Worm (Caenorhabditis elegans): ENCODE results near the gene F43G6.16.
A peak's percentile ranks its signal among the peaks of the same experiment; 100 is the strongest.

The F43G6.16 gene

ce11 chrII:11753186-11753585 lies 29.2 kb downstream of the F43G6.16 start:
- TF ChIP-seq nhr-10 (tag; optimal IDR thresholded peaks at IDR 0.05), result no peak
- peak; percentile 79 for TF ChIP-seq snpc-4 (tag; optimal IDR thresholded peaks at IDR 0.05)

- TF ChIP-seq unc-55 (GFP tag; optimal IDR thresholded peaks at IDR 0.05) (peak; percentile 82), nhr-10 (tag; optimal IDR thresholded peaks at IDR 0.05) (no peak), peb-1 (tag; optimal IDR thresholded peaks at IDR 0.05) (no peak), zag-1 (tag; optimal IDR thresholded peaks at IDR 0.05) (peak; percentile 84), fos-1 (tag; optimal IDR thresholded peaks at IDR 0.05) (peak; percentile 15), mab-5 (tag; optimal IDR thresholded peaks at IDR 0.05) (no peak), crh-2 (tag; optimal IDR thresholded peaks at IDR 0.05) (no peak), gmeb-1 (tag; optimal IDR thresholded peaks at IDR 0.05) (no peak), nhr-6 (tag; optimal IDR thresholded peaks at IDR 0.05) (no peak), lin-11 (tag; optimal IDR thresholded peaks at IDR 0.05) (peak; percentile 33), aly-2 (tag; optimal IDR thresholded peaks at IDR 0.05) (no peak), R02D3.7 (tag; optimal IDR thresholded peaks at IDR 0.05) (no peak), nhr-237 (tag; optimal IDR thresholded peaks at IDR 0.05) (no peak), ceh-82 (tag; optimal IDR thresholded peaks at IDR 0.05) (no peak), egl-27 (tag; optimal IDR thresholded peaks at IDR 0.05) (no peak), elt-1 (tag; optimal IDR thresholded peaks at IDR 0.05) (no peak), blmp-1 (tag; optimal IDR thresholded peaks at IDR 0.05; ENCODE audit: insufficient read depth) (no peak), nhr-12 (tag; optimal IDR thresholded peaks at IDR 0.05) (no peak), sem-4 (tag; optimal IDR thresholded peaks at IDR 0.05) (peak; percentile 41), nhr-77 (tag; optimal IDR thresholded peaks at IDR 0.05) (no peak), dmd-4 (tag; optimal IDR thresholded peaks at IDR 0.05) (no peak), sma-9 (GFP tag; optimal IDR thresholded peaks at IDR 0.05) (no peak), sma-9 (tag; optimal IDR thresholded peaks at IDR 0.05) (no peak), unc-62 (GFP tag; optimal IDR thresholded peaks at IDR 0.05) (no peak), nhr-129 (tag; optimal IDR thresholded peaks at IDR 0.05) (peak; percentile 80), skn-1 (tag; optimal IDR thresholded peaks at IDR 0.05) (no peak), alr-1 (tag; optimal IDR thresholded peaks at IDR 0.05) (no peak), nhr-21 (tag; optimal IDR thresholded peaks at IDR 0.05) (no peak), mdl-1 (tag; optimal IDR thresholded peaks at IDR 0.05) (peak in 1 of 2 experiments; percentile 5), mbf-1 (tag; optimal IDR thresholded peaks at IDR 0.05) (no peak), sma-3 (GFP tag; optimal IDR thresholded peaks at IDR 0.05) (no peak), unc-39 (tag; optimal IDR thresholded peaks at IDR 0.05) (no peak), ztf-4 (tag; optimal IDR thresholded peaks at IDR 0.05) (no peak), nhr-23 (tag; optimal IDR thresholded peaks at IDR 0.05) (no peak), nhr-25 (tag; optimal IDR thresholded peaks at IDR 0.05) (no peak), lin-13 (GFP tag; optimal IDR thresholded peaks at IDR 0.05) (peak; percentile 19), ZK546.5 (tag; optimal IDR thresholded peaks at IDR 0.05) (no peak), ama-1 (optimal IDR thresholded peaks at IDR 0.05) (no peak), F13H6.1 (tag; optimal IDR thresholded peaks at IDR 0.05) (no peak), ceh-16 (tag; optimal IDR thresholded peaks at IDR 0.05) (no peak), C34F6.9 (tag; optimal IDR thresholded peaks at IDR 0.05) (peak; percentile 69), snpc-4 (tag; optimal IDR thresholded peaks at IDR 0.05) (no peak), lsy-2 (tag; optimal IDR thresholded peaks at IDR 0.05) (peak in 1 of 2 experiments; percentile 60), Y55F3AM.14 (GFP tag; optimal IDR thresholded peaks at IDR 0.05) (peak; percentile 32), lin-39 (tag; optimal IDR thresholded peaks at IDR 0.05) (no peak), elt-3 (tag; optimal IDR thresholded peaks at IDR 0.05) (no peak)
These were observed 30.7 kb downstream of the F43G6.16 start for ce11 chrII:11751615-11752174.

Data from whole organism, L2 larva.